Fruit fly (Drosophila melanogaster) whole organism, prepupa: ENCODE results near the gene Pnn.

Source experiments
- Blimp-1 ChIP-seq: fragments of 200-800 bp; sonication (Bioruptor generic); optimal IDR thresholded peaks from 3 replicates; lab custom pipeline; 2017; ENCODE audit warnings: missing biosample characterization, missing genetic modification characterization, mild to moderate bottlenecking, moderate library complexity, missing genetic modification reagents
- CG10669 ChIP-seq: fragments of 200-800 bp; sonication (Bioruptor generic); optimal IDR thresholded peaks from 3 replicates; lab custom pipeline; 2018; ENCODE audit warnings: missing biosample characterization, mild to moderate bottlenecking, missing genetic modification characterization, moderate library complexity
- CG11294 ChIP-seq: fragments of 200-800 bp; sonication (Bioruptor generic); IDR thresholded peaks from 2 replicates; pipeline ENCODE4 v1.3.6; 2022; ENCODE audit warnings: missing biosample characterization, missing genetic modification characterization
- CG11902 ChIP-seq: fragments of 200-800 bp; sonication (Bioruptor generic); optimal IDR thresholded peaks from 3 replicates; lab custom pipeline; 2016; ENCODE audit warnings: missing biosample characterization, missing genetic modification characterization
- CG1621 ChIP-seq: fragments of 200-800 bp; sonication (Bioruptor generic); optimal IDR thresholded peaks from 3 replicates; lab custom pipeline; 2018; ENCODE audit warnings: missing biosample characterization, mild to moderate bottlenecking, missing genetic modification characterization
- CG16779 ChIP-seq: fragments of 200-800 bp; sonication (Bioruptor generic); optimal IDR thresholded peaks from 3 replicates; lab custom pipeline; 2017; ENCODE audit warnings: missing biosample characterization, mild to moderate bottlenecking, missing genetic modification characterization
- CG3032 ChIP-seq: fragments of 200-800 bp; optimal IDR thresholded peaks from 2 replicates; lab custom pipeline; 2019; ENCODE audit warnings: missing biosample characterization, mild to moderate bottlenecking, missing genetic modification characterization, moderate library complexity
- CG31627 ChIP-seq: fragments of 200-800 bp; sonication (Bioruptor generic); optimal IDR thresholded peaks from 3 replicates; lab custom pipeline; 2016; ENCODE audit warnings: missing biosample characterization, missing genetic modification characterization
- CG32006 ChIP-seq: fragments of 200-800 bp; sonication (Bioruptor generic); optimal IDR thresholded peaks from 3 replicates; lab custom pipeline; 2017; ENCODE audit warnings: missing biosample characterization, mild to moderate bottlenecking, missing genetic modification characterization
- CG4318 ChIP-seq: fragments of 200-800 bp; sonication (Bioruptor generic); optimal IDR thresholded peaks from 3 replicates; lab custom pipeline; 2017; ENCODE audit warnings: missing biosample characterization, mild to moderate bottlenecking, missing genetic modification characterization
- CG6163 ChIP-seq: fragments of 200-800 bp; sonication (Bioruptor generic); IDR thresholded peaks from 3 replicates; pipeline ENCODE4 v1.3.6; 2022; ENCODE audit warnings: missing biosample characterization, missing genetic modification characterization
- CG6276 ChIP-seq: fragments of 200-800 bp; sonication (Bioruptor generic); optimal IDR thresholded peaks from 2 replicates; lab custom pipeline; 2017; ENCODE audit warnings: missing biosample characterization, mild to moderate bottlenecking, missing genetic modification characterization
- CG6792 ChIP-seq: fragments of 200-800 bp; sonication (Bioruptor generic); optimal IDR thresholded peaks from 3 replicates; lab custom pipeline; 2016; ENCODE audit warnings: missing biosample characterization, missing genetic modification characterization
- CG7368 ChIP-seq: fragments of 200-800 bp; sonication (Bioruptor generic); optimal IDR thresholded peaks from 3 replicates; lab custom pipeline; 2016; ENCODE audit warnings: missing biosample characterization, missing genetic modification characterization
- CG8319 ChIP-seq: fragments of 200-800 bp; sonication (Bioruptor generic); optimal IDR thresholded peaks from 3 replicates; lab custom pipeline; 2016; ENCODE audit warnings: missing biosample characterization, missing genetic modification characterization
- CG8632 ChIP-seq: fragments of 200-800 bp; sonication (Bioruptor generic); optimal IDR thresholded peaks from 3 replicates; lab custom pipeline; 2016; ENCODE audit warnings: missing biosample characterization, missing genetic modification characterization
- CG9139 ChIP-seq: fragments of 200-800 bp; sonication (Bioruptor generic); optimal IDR thresholded peaks from 3 replicates; lab custom pipeline; 2017; ENCODE audit warnings: missing biosample characterization, mild to moderate bottlenecking, missing genetic modification characterization
- Eip75B ChIP-seq: fragments of 200-800 bp; sonication (Bioruptor generic); optimal IDR thresholded peaks from 3 replicates; lab custom pipeline; 2016; ENCODE audit warnings: missing biosample characterization, missing genetic modification characterization
- Eip78C ChIP-seq: fragments of 200-800 bp; sonication (Bioruptor generic); peaks from one replicate; lab custom pipeline; 2016; ENCODE audit warnings: missing biosample characterization, missing genetic modification characterization
- Eip93F ChIP-seq: fragments of 200-800 bp; sonication (Bioruptor generic); optimal IDR thresholded peaks from 2 replicates; lab custom pipeline; 2016; ENCODE audit warnings: missing biosample characterization, mild to moderate bottlenecking, missing genetic modification characterization
- Ets21C ChIP-seq: fragments of 200-800 bp; sonication (Bioruptor generic); optimal IDR thresholded peaks from 3 replicates; lab custom pipeline; 2016; ENCODE audit warnings: missing biosample characterization, missing genetic modification characterization
- Ets96B ChIP-seq: fragments of 200-800 bp; optimal IDR thresholded peaks from 2 replicates; lab custom pipeline; 2019; ENCODE audit warnings: missing biosample characterization, mild to moderate bottlenecking, missing genetic modification characterization, moderate library complexity
- Hr38 ChIP-seq: sonication (Bioruptor generic); optimal IDR thresholded peaks from 2 replicates; lab custom pipeline; 2016; ENCODE audit warnings: missing biosample characterization, missing genetic modification characterization
- Hr39 ChIP-seq: fragments of 200-800 bp; sonication (Bioruptor generic); optimal IDR thresholded peaks from 2 replicates; lab custom pipeline; 2016; ENCODE audit warnings: missing biosample characterization, missing genetic modification characterization
- Hr4 ChIP-seq: fragments of 200-800 bp; sonication (Bioruptor generic); optimal IDR thresholded peaks from 3 replicates; lab custom pipeline; 2016; ENCODE audit warnings: missing biosample characterization, missing genetic modification characterization
- Lpt ChIP-seq: fragments of 200-800 bp; sonication (Bioruptor generic); optimal IDR thresholded peaks from 3 replicates; lab custom pipeline; 2016; ENCODE audit warnings: missing biosample characterization, missing genetic modification characterization
- Met ChIP-seq: fragments of 200-800 bp; sonication (Bioruptor generic); optimal IDR thresholded peaks from 3 replicates; lab custom pipeline; 2016; ENCODE audit warnings: missing biosample characterization, missing genetic modification characterization
- OdsH ChIP-seq: fragments of 200-800 bp; sonication (Bioruptor generic); optimal IDR thresholded peaks from 3 replicates; lab custom pipeline; 2016; ENCODE audit warnings: missing biosample characterization, missing genetic modification characterization
- Smox ChIP-seq: fragments of 200-800 bp; sonication (Bioruptor generic); optimal IDR thresholded peaks from 3 replicates; lab custom pipeline; 2016; ENCODE audit warnings: missing biosample characterization, missing genetic modification characterization
- Sox15 ChIP-seq: fragments of 200-800 bp; sonication (Bioruptor generic); optimal IDR thresholded peaks from 3 replicates; lab custom pipeline; 2016; ENCODE audit warnings: missing biosample characterization, missing genetic modification characterization
- cyc ChIP-seq: fragments of 200-800 bp; sonication (Bioruptor generic); optimal IDR thresholded peaks from 3 replicates; lab custom pipeline; 2016; ENCODE audit warnings: missing biosample characterization, missing genetic modification characterization
- dsx ChIP-seq: fragments of 200-800 bp; optimal IDR thresholded peaks from 3 replicates; lab custom pipeline; 2019; ENCODE audit warnings: missing biosample characterization, mild to moderate bottlenecking, missing genetic modification characterization, moderate library complexity; ENCODE audit not compliant: poor library complexity, severe bottlenecking
- esn ChIP-seq: fragments of 200-800 bp; sonication (Bioruptor generic); optimal IDR thresholded peaks from 2 replicates; lab custom pipeline; 2016; ENCODE audit warnings: missing biosample characterization, mild to moderate bottlenecking, missing genetic modification characterization, moderate library complexity
- fd59A ChIP-seq: fragments of 200-800 bp; sonication (Bioruptor generic); optimal IDR thresholded peaks from 2 replicates; lab custom pipeline; 2017; ENCODE audit warnings: missing biosample characterization, mild to moderate bottlenecking, missing genetic modification characterization, missing genetic modification reagents
- fd85E ChIP-seq: fragments of 200-800 bp; sonication (Bioruptor generic); optimal IDR thresholded peaks from 3 replicates; lab custom pipeline; 2016; ENCODE audit warnings: missing biosample characterization, missing genetic modification characterization
- lz ChIP-seq: fragments of 200-800 bp; sonication (Bioruptor generic); optimal IDR thresholded peaks from 3 replicates; lab custom pipeline; 2016; ENCODE audit warnings: missing biosample characterization, missing genetic modification characterization
- net ChIP-seq: fragments of 200-800 bp; sonication (Bioruptor generic); optimal IDR thresholded peaks from 3 replicates; lab custom pipeline; 2016; ENCODE audit warnings: missing biosample characterization, missing genetic modification characterization
- salr ChIP-seq, 2 experiments: fragments of 200-800 bp; sonication (Bioruptor generic); optimal IDR thresholded peaks; 3 replicates each; lab custom pipeline; 2016 to 2018; ENCODE audit warnings: missing biosample characterization in 2 of 2, missing genetic modification characterization in 2 of 2, mild to moderate bottlenecking in 1 of 2
- spab ChIP-seq: fragments of 200-800 bp; sonication (Bioruptor generic); optimal IDR thresholded peaks from 2 replicates; lab custom pipeline; 2017; ENCODE audit warnings: missing biosample characterization, mild to moderate bottlenecking, missing genetic modification characterization, missing genetic modification reagents
- ss ChIP-seq, 2 experiments: fragments of 200-800 bp; sonication (Bioruptor generic); optimal IDR thresholded peaks; 2 replicates in 1 of 2; 3 replicates in 1 of 2; lab custom pipeline; 2017 to 2018; ENCODE audit warnings: mild to moderate bottlenecking in 2 of 2, missing biosample characterization in 2 of 2, missing genetic modification characterization in 2 of 2, moderate library complexity in 1 of 2
- topi ChIP-seq: fragments of 200-800 bp; sonication (Bioruptor generic); optimal IDR thresholded peaks from 3 replicates; lab custom pipeline; 2016; ENCODE audit warnings: missing biosample characterization, missing genetic modification characterization
- vri ChIP-seq: fragments of 200-800 bp; sonication (Bioruptor generic); optimal IDR thresholded peaks from 3 replicates; lab custom pipeline; 2016; ENCODE audit warnings: missing biosample characterization, mild to moderate bottlenecking, missing genetic modification characterization

Gene Pnn

dm6 chr3R:9767620-9768592 is 27.2 kb downstream of the Pnn start, which contains the start of gene Naa80 (continued):
- TF ChIP-seq CG10669 (GFP tag; lab: Kevin White, UChicago), result peak; percentile 54
- no peak for TF ChIP-seq Smox
- peak; percentile 79 for TF ChIP-seq CG31627 (GFP tag; lab: Kevin White, UChicago)
- no peak for TF ChIP-seq Met (GFP tag; lab: Kevin White, UChicago)
- TF ChIP-seq CG7368 (GFP tag; lab: Kevin White, UChicago), result peak; percentile 57
- peak; percentile 50 for TF ChIP-seq dsx (GFP tag; lab: Kevin White, UChicago)
- peak; percentile 24 for TF ChIP-seq Sox15
- TF ChIP-seq cyc (GFP tag; lab: Kevin White, UChicago), result peak; percentile 73

dm6 chr3R:9768884-9769283 is 28.2 kb downstream of the Pnn start, which contains the start of gene MED6:
MED6 (minus strand) TSS chr3R:9768984.
- no peak for TF ChIP-seq Eip78C
- no peak for TF ChIP-seq dsx (GFP tag; lab: Kevin White, UChicago)
- TF ChIP-seq Eip93F (GFP tag; lab: Kevin White, UChicago), result no peak
- TF ChIP-seq CG4318 (GFP tag; lab: Kevin White, UChicago), result no peak
- TF ChIP-seq ss (GFP tag; optimal IDR thresholded peaks at IDR 0.05; lab: Kevin White, UChicago), result no peak
- TF ChIP-seq CG6276 (GFP tag; lab: Kevin White, UChicago), result no peak
- TF ChIP-seq spab (GFP tag; lab: Kevin White, UChicago), result no peak
- TF ChIP-seq salr (GFP tag; optimal IDR thresholded peaks at IDR 0.05; lab: Kevin White, UChicago), result no peak
- TF ChIP-seq Blimp-1 (GFP tag; lab: Kevin White, UChicago), result no peak
- no peak for TF ChIP-seq Sox15
- TF ChIP-seq topi, result no peak
- TF ChIP-seq CG9139 (GFP tag; lab: Kevin White, UChicago), result no peak
- TF ChIP-seq Lpt (GFP tag; lab: Kevin White, UChicago), result no peak

- TF ChIP-seq CG11294 (GFP tag; lab: Robert Waterston, UW), result no peak
- TF ChIP-seq CG6163, result no peak
- TF ChIP-seq vri (GFP tag; lab: Kevin White, UChicago), result peak; percentile 63
- no peak for TF ChIP-seq CG11902
Observed at dm6 chr3R:9770127-9770526, 29.4 kb downstream of the Pnn start.

- TF ChIP-seq CG8319 (GFP tag; lab: Kevin White, UChicago) (peak; percentile 91), Eip75B (peak; percentile 95), ss (GFP tag; optimal IDR thresholded peaks at IDR 0.05; lab: Kevin White, UChicago) (peak; percentile 81 to 89), Met (GFP tag; lab: Kevin White, UChicago) (peak; percentile 97), Hr4 (peak; percentile 96), Smox (peak; percentile 96), Ets96B (peak; percentile 90), CG10669 (GFP tag; lab: Kevin White, UChicago) (peak; percentile 91), CG1621 (tag; lab: Kevin White, UChicago) (peak; percentile 90), fd85E (peak; percentile 83), Ets21C (GFP tag; lab: Kevin White, UChicago) (peak; percentile 94), net (GFP tag; lab: Kevin White, UChicago) (peak; percentile 95), CG32006 (GFP tag; lab: Kevin White, UChicago) (peak; percentile 90), Hr38 (GFP tag; lab: Kevin White, UChicago) (peak; percentile 31), lz (GFP tag; lab: Kevin White, UChicago) (peak; percentile 96), CG4318 (GFP tag; lab: Kevin White, UChicago) (no peak), CG6792 (GFP tag; lab: Kevin White, UChicago) (peak; percentile 96), CG8632 (peak; percentile 96), CG31627 (GFP tag; lab: Kevin White, UChicago) (peak; percentile 97), OdsH (GFP tag; lab: Kevin White, UChicago) (peak; percentile 97), fd59A (GFP tag; lab: Kevin White, UChicago) (peak; percentile 78), CG3032 (peak; percentile 89), esn (peak; percentile 98), spab (GFP tag; lab: Kevin White, UChicago) (peak; percentile 82), CG6163 (peak; percentile 97), CG11294 (GFP tag; lab: Robert Waterston, UW) (peak; percentile 90), CG16779 (tag; lab: Kevin White, UChicago) (peak; percentile 85), Hr39 (peak; percentile 97), Sox15 (peak; percentile 91)
Observed at dm6 chr3R:9771519-9771972, 30.8 kb downstream of the Pnn start, which contains the start of gene CG9471. CG9471 (minus strand) TSS chr3R:9771542.
